Worm (Caenorhabditis elegans): Measurements from ENCODE around the gene cyp-33C9.
A peak's percentile ranks its signal among the peaks of the same experiment; 100 is the strongest.

The cyp-33C9 gene

DNA sequence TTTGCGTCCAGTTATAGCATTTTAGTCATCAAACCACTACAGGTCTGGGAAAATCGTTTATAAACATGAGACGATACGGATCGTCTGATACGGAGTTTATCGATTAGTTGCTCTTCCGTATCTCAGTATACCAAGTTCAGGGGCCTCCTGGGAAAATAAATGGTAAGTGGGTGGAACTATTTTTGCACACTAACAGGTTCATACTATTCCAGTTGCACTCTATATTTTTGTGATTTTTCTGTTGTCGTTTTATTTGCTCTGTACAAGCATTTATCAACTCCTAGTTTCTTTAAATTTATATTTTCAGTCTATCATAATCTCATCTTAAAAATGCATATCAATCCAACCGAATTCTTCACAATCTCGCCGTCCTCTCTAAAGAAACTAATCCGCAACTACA is 20.6 kb upstream of the cyp-33C9 start, which contains the start of gene Y73C8C.3:
Gene Y73C8C.3, plus strand, starts transcription at position 301 of the 400 bp plus-strand sequence.
- TF ChIP-seq F13H6.1 (tag; optimal IDR thresholded peaks at IDR 0.05) (no peak), nhr-12 (tag; optimal IDR thresholded peaks at IDR 0.05) (no peak), gmeb-1 (tag; optimal IDR thresholded peaks at IDR 0.05) (no peak), lin-39 (tag; optimal IDR thresholded peaks at IDR 0.05) (no peak), mbf-1 (tag; optimal IDR thresholded peaks at IDR 0.05) (no peak), skn-1 (tag; optimal IDR thresholded peaks at IDR 0.05) (no peak), lin-11 (tag; optimal IDR thresholded peaks at IDR 0.05) (no peak), ztf-1 (GFP tag; conservative IDR thresholded peaks at IDR 0.05) (no peak), ztf-4 (tag; optimal IDR thresholded peaks at IDR 0.05) (no peak), crh-2 (tag; optimal IDR thresholded peaks at IDR 0.05) (no peak), blmp-1 (tag; optimal IDR thresholded peaks at IDR 0.05; ENCODE audit: insufficient read depth) (no peak), peb-1 (tag; optimal IDR thresholded peaks at IDR 0.05) (no peak), zag-1 (tag; optimal IDR thresholded peaks at IDR 0.05) (no peak), ztf-11 (tag; optimal IDR thresholded peaks at IDR 0.05) (no peak), ceh-82 (tag; optimal IDR thresholded peaks at IDR 0.05) (no peak), mab-5 (tag; optimal IDR thresholded peaks at IDR 0.05) (no peak)

DNA sequence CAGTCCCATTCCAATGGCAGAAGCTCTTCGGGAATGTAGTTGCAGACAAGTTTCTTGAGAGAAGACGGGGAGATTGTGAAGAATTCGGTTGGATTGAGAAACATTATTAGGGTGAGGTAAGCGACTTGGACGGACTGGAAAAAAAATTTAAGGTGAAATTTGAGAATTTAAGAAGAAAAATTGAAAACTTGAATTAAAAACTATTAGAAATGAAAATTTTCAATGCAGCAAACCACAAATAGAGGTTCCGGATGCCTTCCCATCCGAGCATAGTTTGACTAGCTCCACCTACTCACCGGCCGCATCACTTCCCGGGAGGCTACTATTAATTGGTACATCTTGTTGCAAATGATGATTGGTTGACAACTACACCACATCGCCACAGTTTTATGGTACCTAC is 19.4 kb upstream of the cyp-33C9 start, which contains the start of gene Y73C8C.8:
Gene Y73C8C.8, minus strand, starts transcription at position 101 of the 400 bp plus-strand sequence.
- TF ChIP-seq ztf-11 (tag; optimal IDR thresholded peaks at IDR 0.05) = no peak
- TF ChIP-seq zag-1 (tag; optimal IDR thresholded peaks at IDR 0.05) = no peak
- no peak for TF ChIP-seq ama-1 (optimal IDR thresholded peaks at IDR 0.05)
- no peak for TF ChIP-seq C34F6.9 (tag; optimal IDR thresholded peaks at IDR 0.05)
- TF ChIP-seq elt-3 (tag; optimal IDR thresholded peaks at IDR 0.05) = no peak
- TF ChIP-seq gmeb-1 (tag; optimal IDR thresholded peaks at IDR 0.05) = no peak
- TF ChIP-seq nhr-77 (tag; optimal IDR thresholded peaks at IDR 0.05) = no peak
- TF ChIP-seq egl-27 (tag; optimal IDR thresholded peaks at IDR 0.05) = no peak
- no peak for TF ChIP-seq sma-3 (GFP tag; optimal IDR thresholded peaks at IDR 0.05)
- no peak for TF ChIP-seq unc-55 (GFP tag; optimal IDR thresholded peaks at IDR 0.05)
- no peak for TF ChIP-seq fos-1 (tag; optimal IDR thresholded peaks at IDR 0.05)
- TF ChIP-seq unc-62 (GFP tag; optimal IDR thresholded peaks at IDR 0.05) = no peak
- no peak for TF ChIP-seq ztf-1 (GFP tag; conservative IDR thresholded peaks at IDR 0.05)
- no peak for TF ChIP-seq nhr-10 (tag; optimal IDR thresholded peaks at IDR 0.05)
- TF ChIP-seq peb-1 (tag; optimal IDR thresholded peaks at IDR 0.05) = no peak

DNA sequence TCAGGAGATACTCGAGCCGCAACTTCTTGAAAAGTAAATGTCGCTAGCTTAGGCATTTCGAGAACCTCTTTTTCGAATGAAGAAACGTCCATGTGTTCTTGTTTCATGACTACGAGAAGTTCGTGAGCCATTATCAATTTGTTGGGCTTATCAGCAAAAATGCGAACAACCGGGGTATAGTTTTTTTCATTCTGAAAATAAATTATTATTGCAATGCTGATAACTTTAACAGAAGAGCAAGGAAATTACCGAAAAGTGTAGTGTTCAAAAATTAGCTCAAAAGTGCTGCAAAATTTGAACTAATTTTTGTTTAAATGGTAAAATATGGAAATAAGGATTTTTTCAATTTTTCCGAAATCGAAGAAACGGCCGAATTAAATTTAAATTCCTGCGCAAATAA is 17.8 kb upstream of the cyp-33C9 start:
- TF ChIP-seq peb-1 (tag; optimal IDR thresholded peaks at IDR 0.05) = no peak
- TF ChIP-seq fos-1 (tag; optimal IDR thresholded peaks at IDR 0.05) = peak; percentile 22

DNA sequence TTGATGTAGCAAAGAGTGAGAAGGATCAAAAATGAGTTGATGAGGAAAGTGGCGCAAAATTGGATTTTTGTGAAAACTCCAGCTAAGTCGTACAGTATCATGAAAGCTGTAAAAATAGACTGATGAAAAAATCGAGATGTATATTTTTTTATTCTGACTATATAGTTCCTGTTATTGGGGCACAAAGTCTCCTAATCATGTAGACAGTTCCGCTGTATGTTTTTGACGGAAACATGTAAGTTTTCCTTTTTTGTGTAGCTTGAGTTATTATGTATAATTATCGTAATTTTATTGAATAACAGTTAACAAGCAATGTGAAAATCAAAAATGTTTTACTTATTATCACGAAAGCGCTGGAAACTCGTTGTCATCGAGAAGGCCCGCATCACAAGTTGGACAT is 13.1 kb upstream of the cyp-33C9 start, which contains the start of gene str-68:
Gene str-68, minus strand, starts transcription at position 101 of the 400 bp plus-strand sequence.
- TF ChIP-seq nhr-11 (tag; optimal IDR thresholded peaks at IDR 0.05) (no peak), peb-1 (tag; optimal IDR thresholded peaks at IDR 0.05) (no peak), C34F6.9 (tag; optimal IDR thresholded peaks at IDR 0.05) (no peak)

DNA sequence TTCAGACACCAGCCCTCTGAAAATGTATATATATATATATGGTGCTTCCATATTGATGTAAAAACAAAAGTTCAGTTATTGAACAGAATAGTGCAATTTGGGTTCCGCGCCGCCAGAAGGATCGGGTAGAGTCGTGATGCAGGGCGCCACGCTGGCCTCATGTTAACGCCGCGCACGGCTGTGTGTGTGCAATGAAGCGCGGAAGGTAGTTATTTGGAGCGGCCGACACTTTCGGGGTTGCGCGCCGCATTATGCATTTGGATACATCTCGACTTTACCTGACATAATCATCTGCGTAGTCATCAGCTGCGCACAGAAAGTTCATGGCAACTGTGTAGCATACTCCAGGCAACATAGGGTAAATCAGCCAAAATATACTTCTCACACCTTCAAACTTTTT is 12.4 kb upstream of the cyp-33C9 start:
- TF ChIP-seq nhr-25 (tag; optimal IDR thresholded peaks at IDR 0.05) (no peak), nhr-77 (tag; optimal IDR thresholded peaks at IDR 0.05) (no peak), sma-9 (GFP tag; optimal IDR thresholded peaks at IDR 0.05) (no peak), sma-9 (tag; optimal IDR thresholded peaks at IDR 0.05) (no peak), elt-3 (tag; optimal IDR thresholded peaks at IDR 0.05) (no peak), sem-4 (tag; optimal IDR thresholded peaks at IDR 0.05) (no peak), nhr-21 (tag; optimal IDR thresholded peaks at IDR 0.05) (no peak), alr-1 (tag; optimal IDR thresholded peaks at IDR 0.05) (no peak), fos-1 (tag; optimal IDR thresholded peaks at IDR 0.05) (no peak), ZK546.5 (tag; optimal IDR thresholded peaks at IDR 0.05) (no peak)

DNA sequence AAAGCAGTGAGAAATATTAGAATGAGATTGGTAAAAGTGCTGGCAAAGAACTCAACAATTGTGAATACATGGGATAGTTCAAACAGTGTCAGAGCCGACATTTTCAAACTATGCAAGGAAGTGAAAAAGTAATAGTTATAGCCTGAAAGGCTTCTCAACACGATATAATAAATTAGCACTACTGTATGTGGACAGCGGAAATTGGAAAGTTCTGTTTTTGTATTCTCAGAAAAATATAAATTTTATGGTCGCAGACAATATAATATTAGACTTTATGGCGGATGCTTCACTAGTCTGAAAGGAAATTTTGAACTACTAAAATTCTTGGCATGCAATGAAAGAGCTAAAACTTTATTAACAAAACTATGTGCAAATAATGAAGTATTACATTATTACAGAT is 11.4 kb upstream of the cyp-33C9 start, which contains the start of gene str-69:
Gene str-69, minus strand, starts transcription at position 101 of the 400 bp plus-strand sequence.
- TF ChIP-seq snpc-4 (tag; optimal IDR thresholded peaks at IDR 0.05) (no peak), blmp-1 (tag; optimal IDR thresholded peaks at IDR 0.05; ENCODE audit: insufficient read depth) (no peak), nhr-129 (tag; optimal IDR thresholded peaks at IDR 0.05) (no peak), ztf-1 (GFP tag; conservative IDR thresholded peaks at IDR 0.05) (no peak), elt-3 (tag; optimal IDR thresholded peaks at IDR 0.05) (no peak), sma-3 (GFP tag; optimal IDR thresholded peaks at IDR 0.05) (no peak), unc-55 (GFP tag; optimal IDR thresholded peaks at IDR 0.05) (no peak), nhr-21 (tag; optimal IDR thresholded peaks at IDR 0.05) (no peak), zag-1 (tag; optimal IDR thresholded peaks at IDR 0.05) (no peak), aly-2 (tag; optimal IDR thresholded peaks at IDR 0.05) (no peak), nhr-25 (tag; optimal IDR thresholded peaks at IDR 0.05) (no peak), nhr-6 (tag; optimal IDR thresholded peaks at IDR 0.05) (no peak), egl-27 (tag; optimal IDR thresholded peaks at IDR 0.05) (no peak), R02D3.7 (tag; optimal IDR thresholded peaks at IDR 0.05) (no peak), peb-1 (tag; optimal IDR thresholded peaks at IDR 0.05) (no peak), F13H6.1 (tag; optimal IDR thresholded peaks at IDR 0.05) (no peak)

All from whole organism, L2 larva.